Worm (Caenorhabditis elegans): ENCODE data around the gene K02C4.3.

The K02C4.3 gene

ce11 chrII:8065985-8066384 is 20.7 kb downstream of the K02C4.3 start, which contains the start of gene pdha-1:
Gene pdha-1, plus strand, starts transcription at chrII:8066285.
- no peak for TF ChIP-seq ztf-11 (tag; optimal IDR thresholded peaks at IDR 0.05)

DNA sequence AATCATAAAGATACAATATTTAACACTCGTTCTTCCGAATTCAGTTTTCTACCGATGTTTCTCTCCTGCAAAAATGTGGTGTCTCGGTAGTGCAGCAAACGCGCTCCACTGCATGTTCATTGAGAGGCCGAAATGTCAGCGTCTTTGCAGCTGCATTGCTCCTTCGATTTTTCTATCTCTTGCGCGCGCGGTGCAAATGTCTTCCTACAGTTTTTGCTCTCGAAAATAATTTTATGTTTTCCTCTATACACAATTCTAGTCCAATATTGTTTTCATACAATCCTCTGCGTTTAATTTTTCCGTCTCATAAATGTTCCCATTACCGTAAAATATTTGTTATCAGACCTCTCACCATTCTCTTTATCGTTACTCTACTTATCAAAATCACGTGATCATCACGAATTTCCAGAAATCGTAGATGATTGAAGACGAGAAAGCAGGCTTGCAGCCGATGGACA is 24.3 kb downstream of the K02C4.3 start, which contains the start of gene ufd-2:
Gene ufd-2 (plus strand): TSS at position 408 of the 458 bp plus-strand sequence.
- TF ChIP-seq egl-5 (tag; optimal IDR thresholded peaks at IDR 0.05), result peak; percentile 9
- no peak for TF ChIP-seq ceh-16 (tag; optimal IDR thresholded peaks at IDR 0.05)
- TF ChIP-seq nhr-25 (tag; optimal IDR thresholded peaks at IDR 0.05), result peak; percentile 80
- TF ChIP-seq elt-3 (tag; optimal IDR thresholded peaks at IDR 0.05), result no peak
- TF ChIP-seq lsy-12 (tag; optimal IDR thresholded peaks at IDR 0.05), result peak; percentile 23
- no peak for TF ChIP-seq ceh-82 (tag; optimal IDR thresholded peaks at IDR 0.05)
- peak; percentile 81 for TF ChIP-seq elt-2 (tag; optimal IDR thresholded peaks at IDR 0.05)
- TF ChIP-seq ztf-4 (tag; optimal IDR thresholded peaks at IDR 0.05), result no peak
- TF ChIP-seq nhr-76 (tag; optimal IDR thresholded peaks at IDR 0.05), result no peak
- no peak for TF ChIP-seq eor-1 (tag; optimal IDR thresholded peaks at IDR 0.05)
- TF ChIP-seq aly-2 (tag; optimal IDR thresholded peaks at IDR 0.05), result no peak
- no peak for TF ChIP-seq fkh-2 (tag; optimal IDR thresholded peaks at IDR 0.05)
- TF ChIP-seq ama-1 (optimal IDR thresholded peaks at IDR 0.05), result no peak
- TF ChIP-seq hmg-11 (tag; optimal IDR thresholded peaks at IDR 0.05), result peak; percentile 22
- no peak for TF ChIP-seq egl-27 (tag; optimal IDR thresholded peaks at IDR 0.05)
- no peak for TF ChIP-seq nhr-237 (tag; optimal IDR thresholded peaks at IDR 0.05)
- TF ChIP-seq fos-1 (tag; optimal IDR thresholded peaks at IDR 0.05), result no peak
- no peak for TF ChIP-seq mml-1 (tag; optimal IDR thresholded peaks at IDR 0.05)
- no peak for TF ChIP-seq nhr-12 (tag; optimal IDR thresholded peaks at IDR 0.05)
- no peak for TF ChIP-seq ztf-11 (tag; optimal IDR thresholded peaks at IDR 0.05)
- no peak for TF ChIP-seq nhr-28 (tag; optimal IDR thresholded peaks at IDR 0.05)
- TF ChIP-seq mdl-1 (tag; optimal IDR thresholded peaks at IDR 0.05), result no peak
- peak; percentile 39 for TF ChIP-seq pqm-1 (tag; optimal IDR thresholded peaks at IDR 0.05)
- peak; percentile 75 for TF ChIP-seq nfya-1 (tag; optimal IDR thresholded peaks at IDR 0.05; ENCODE audit: insufficient read depth)
- no peak for TF ChIP-seq nhr-11 (tag; optimal IDR thresholded peaks at IDR 0.05)
- TF ChIP-seq snpc-4 (tag; optimal IDR thresholded peaks at IDR 0.05), result peak; percentile 68
- no peak for TF ChIP-seq ceh-28 (tag; optimal IDR thresholded peaks at IDR 0.05)
- TF ChIP-seq nhr-77 (tag; optimal IDR thresholded peaks at IDR 0.05), result no peak
- TF ChIP-seq R02D3.7 (tag; optimal IDR thresholded peaks at IDR 0.05), result peak; percentile 42
- no peak for TF ChIP-seq elt-1 (tag; optimal IDR thresholded peaks at IDR 0.05)
- TF ChIP-seq zag-1 (tag; optimal IDR thresholded peaks at IDR 0.05), result no peak
- TF ChIP-seq tbx-2 (tag; optimal IDR thresholded peaks at IDR 0.05), result no peak
- no peak for TF ChIP-seq unc-62 (GFP tag; optimal IDR thresholded peaks at IDR 0.05)
- peak; percentile 32 for TF ChIP-seq jun-1 (tag; optimal IDR thresholded peaks at IDR 0.05)
- no peak for TF ChIP-seq ceh-9 (tag; optimal IDR thresholded peaks at IDR 0.05)
- no peak for TF ChIP-seq nhr-67 (tag; optimal IDR thresholded peaks at IDR 0.05)
- no peak for TF ChIP-seq fkh-10 (GFP tag; optimal IDR thresholded peaks at IDR 0.05)
- TF ChIP-seq sea-2 (GFP tag; optimal IDR thresholded peaks at IDR 0.05), result no peak
- TF ChIP-seq pha-4 (tag; optimal IDR thresholded peaks at IDR 0.05), result peak; percentile 82
- peak; percentile 96 for TF ChIP-seq lin-15B (tag; optimal IDR thresholded peaks at IDR 0.05)
- no peak for TF ChIP-seq ZK546.5 (tag; optimal IDR thresholded peaks at IDR 0.05)
- no peak for TF ChIP-seq unc-39 (tag; optimal IDR thresholded peaks at IDR 0.05)
- no peak for TF ChIP-seq nhr-23 (tag; optimal IDR thresholded peaks at IDR 0.05)
- TF ChIP-seq skn-1 (tag; optimal IDR thresholded peaks at IDR 0.05), result peak; percentile 77
- TF ChIP-seq daf-12 (tag; optimal IDR thresholded peaks at IDR 0.05), result no peak
- TF ChIP-seq lin-39 (tag; optimal IDR thresholded peaks at IDR 0.05), result peak; percentile 83
- TF ChIP-seq nhr-43 (tag; optimal IDR thresholded peaks at IDR 0.05; ENCODE audit: poor library complexity, severe bottlenecking), result peak; percentile 36

All from whole organism, L3 larva.